Worm (Caenorhabditis elegans) whole organism, L4 larva: ENCODE data around the gene ccpp-6.

Experiments used
- T26A8.4 ChIP-seq: fragments of 200-800 bp; sonication (Bioruptor generic); IDR thresholded peaks from 2 replicates; pipeline ENCODE4 v1.3.6; 2022; ENCODE audit warnings: missing genetic modification characterization, missing compliant biosample characterization
- egl-27 ChIP-seq: sonication (generic microtip); optimal IDR thresholded peaks from 3 replicates; lab custom pipeline; 2017; ENCODE audit warnings: missing biosample characterization, missing genetic modification reagents, missing genetic modification characterization
- pha-4 ChIP-seq, 2 experiments: fragments of 150-350 bp in 1 of 2; fragments of 200-800 bp in 1 of 2; sonication (Bioruptor generic) in 1 of 2; IDR thresholded peaks in 1 of 2; optimal IDR thresholded peaks in 1 of 2; 2 replicates each; pipeline versions ENCODE4 v1.3.6 to Lab custom; 2014 to 2022; ENCODE audit warnings: missing genetic modification characterization in 2 of 2, missing genetic modification reagents in 2 of 2, missing biosample characterization in 1 of 2, missing compliant biosample characterization in 1 of 2
- unc-62 ChIP-seq, 3 experiments: fragments of 150-350 bp in 1 of 3; sonication (generic microtip); optimal IDR thresholded peaks in 2 of 3; peaks in 1 of 3; 1 replicate in 1 of 3; 2 replicates in 2 of 3; lab custom pipeline; 2014 to 2017; ENCODE audit warnings: missing biosample characterization in 3 of 3, missing genetic modification characterization in 3 of 3, missing genetic modification reagents in 3 of 3, missing genotype in 1 of 3

- no peak for TF ChIP-seq pha-4 (GFP tag; IDR thresholded peaks at IDR 0.05; lab: Robert Waterston, UW)
- TF ChIP-seq pha-4 (tag; optimal IDR thresholded peaks at IDR 0.05; lab: Kevin White, UChicago): no peak
- no peak for TF ChIP-seq T26A8.4 (GFP tag; lab: Robert Waterston, UW)
- no peak for TF ChIP-seq unc-62 (GFP tag; optimal IDR thresholded peaks at IDR 0.05 in 1 of 2; lab: Kevin White, UChicago)
- TF ChIP-seq unc-62 (tag; optimal IDR thresholded peaks at IDR 0.05; lab: Kevin White, UChicago): no peak
- no peak for TF ChIP-seq egl-27 (tag; lab: Kevin White, UChicago)
Observed at ce11 chrII:5414040-5414439, 26.9 kb upstream of the ccpp-6 start, which contains the start of the genes EEED8.14 and EEED8.3.
